Worm (Caenorhabditis elegans) whole organism, dauer: ENCODE measurements around the gene C05G5.5.

Experiments used
- unc-62 ChIP-seq: sonication (generic microtip); optimal IDR thresholded peaks from 2 replicates; lab custom pipeline; 2017; ENCODE audit warnings: missing biosample characterization, missing genetic modification reagents, missing genetic modification characterization

The C05G5.5 gene

ce11 chrX:14708176-14708642 lies 52.7 kb downstream of the C05G5.5 start:
- no peak for TF ChIP-seq unc-62

ce11 chrX:14706698-14707285 lies 54.1 kb downstream of the C05G5.5 start, which contains the start of gene tmem-184:
TSS of gene tmem-184 (minus strand) at chrX:14706861.
- no peak for TF ChIP-seq unc-62
